Worm (Caenorhabditis elegans) whole organism, young adult: ENCODE measurements around the gene rpap-3.

Source experiments
- B0261.1 ChIP-seq: sonication (generic microtip); optimal IDR thresholded peaks from 2 replicates; lab custom pipeline; 2016; ENCODE audit warnings: mild to moderate bottlenecking, missing genetic modification characterization, moderate library complexity, missing compliant biosample characterization
- B0336.3 ChIP-seq: fragments of 200-800 bp; sonication (Bioruptor generic); IDR thresholded peaks from 2 replicates; pipeline ENCODE4 v1.3.6; 2022; ENCODE audit warnings: missing genetic modification characterization, missing compliant biosample characterization
- F22D6.2 ChIP-seq: sonication (generic microtip); optimal IDR thresholded peaks from 2 replicates; lab custom pipeline; 2016; ENCODE audit warnings: mild to moderate bottlenecking, missing genetic modification characterization, missing compliant biosample characterization
- F23B12.7 ChIP-seq: sonication (generic microtip); optimal IDR thresholded peaks from 2 replicates; lab custom pipeline; 2017; ENCODE audit warnings: missing genetic modification characterization, mild to moderate bottlenecking, missing compliant biosample characterization, antibody characterized with exemption, moderate library complexity; ENCODE audit not compliant: insufficient read depth
- F37B4.10 ChIP-seq: fragments of 200-800 bp; sonication (Bioruptor generic); IDR thresholded peaks from 2 replicates; pipeline ENCODE4 v1.3.6; 2022; ENCODE audit warnings: missing genetic modification characterization, missing compliant biosample characterization
- F39B2.1 ChIP-seq: fragments of 200-800 bp; sonication (Bioruptor generic); IDR thresholded peaks from 2 replicates; pipeline ENCODE4 v1.3.6; 2022; ENCODE audit warnings: missing genetic modification reagents, missing genetic modification characterization, missing compliant biosample characterization
- F49E8.2 ChIP-seq: sonication (generic microtip); optimal IDR thresholded peaks from 3 replicates; lab custom pipeline; 2017; ENCODE audit warnings: missing genetic modification characterization, mild to moderate bottlenecking, missing compliant biosample characterization, antibody characterized with exemption, moderate library complexity; ENCODE audit not compliant: insufficient read depth
- Y53F4B.3 ChIP-seq: fragments of 200-800 bp; sonication (Bioruptor generic); IDR thresholded peaks from 2 replicates; pipeline ENCODE4 v1.3.6; 2022; ENCODE audit warnings: missing genetic modification reagents, missing genetic modification characterization, missing compliant biosample characterization
- Y79H2A.3 ChIP-seq: fragments of 200-800 bp; sonication (Bioruptor generic); conservative IDR thresholded peaks from 2 replicates; pipeline ENCODE4 v1.3.6; 2022; ENCODE audit warnings: missing genetic modification reagents, missing genetic modification characterization, missing compliant biosample characterization
- Y95B8A.8 ChIP-seq: fragments of 200-800 bp; sonication (Bioruptor generic); IDR thresholded peaks from 2 replicates; pipeline ENCODE4 v1.3.6; 2022; ENCODE audit warnings: missing genetic modification reagents, missing genetic modification characterization, missing compliant biosample characterization
- ama-1 ChIP-seq, 3 experiments: fragments of 150-350 bp in 1 of 3; sonication (generic microtip) in 2 of 3; optimal IDR thresholded peaks; 2 replicates each; lab custom pipeline; 2014 to 2018; ENCODE audit warnings: missing biosample characterization in 2 of 3, missing genetic modification characterization in 2 of 3, missing genetic modification reagents in 2 of 3
- athp-1 ChIP-seq: sonication (generic microtip); optimal IDR thresholded peaks from 2 replicates; lab custom pipeline; 2017; ENCODE audit warnings: mild to moderate bottlenecking, missing genetic modification characterization, missing compliant biosample characterization
- attf-6 ChIP-seq: fragments of 200-800 bp; sonication (Bioruptor generic); IDR thresholded peaks from 2 replicates; pipeline ENCODE4 v1.3.6; 2022; ENCODE audit warnings: missing genetic modification reagents, missing genetic modification characterization, missing compliant biosample characterization
- bed-2 ChIP-seq: fragments of 200-800 bp; sonication (Bioruptor generic); IDR thresholded peaks from 2 replicates; pipeline ENCODE4 v1.3.6; 2022; ENCODE audit warnings: missing genetic modification reagents, missing genetic modification characterization, missing compliant biosample characterization
- cebp-1 ChIP-seq, 2 experiments: fragments of 200-800 bp in 1 of 2; sonication (Bioruptor generic) in 1 of 2; sonication (generic microtip) in 1 of 2; IDR thresholded peaks in 1 of 2; optimal IDR thresholded peaks in 1 of 2; 2 replicates each; pipeline versions ENCODE4 v1.3.6 to Lab custom; 2017 to 2022; ENCODE audit warnings: missing compliant biosample characterization in 2 of 2, missing genetic modification characterization in 2 of 2, mild to moderate bottlenecking in 1 of 2, missing genetic modification reagents in 1 of 2, moderate library complexity in 1 of 2
- ceh-27 ChIP-seq: fragments of 200-800 bp; sonication (Bioruptor generic); optimal IDR thresholded peaks from 2 replicates; lab custom pipeline; 2018; ENCODE audit warnings: mild to moderate bottlenecking, missing genetic modification characterization, moderate library complexity, missing compliant biosample characterization
- ceh-91 ChIP-seq: fragments of 200-800 bp; sonication (Bioruptor generic); IDR thresholded peaks from 2 replicates; pipeline ENCODE4 v1.3.6; 2022; ENCODE audit warnings: missing genetic modification reagents, missing genetic modification characterization, missing compliant biosample characterization
- chd-7 ChIP-seq: sonication (generic microtip); optimal IDR thresholded peaks from 2 replicates; lab custom pipeline; 2016; ENCODE audit warnings: mild to moderate bottlenecking, missing genetic modification characterization, moderate library complexity, missing compliant biosample characterization
- dox-1 ChIP-seq: fragments of 200-800 bp; sonication (Bioruptor generic); IDR thresholded peaks from 2 replicates; pipeline ENCODE4 v1.3.6; 2022; ENCODE audit warnings: missing genetic modification reagents, missing genetic modification characterization, missing compliant biosample characterization
- dpff-1 ChIP-seq: sonication (generic microtip); optimal IDR thresholded peaks from 2 replicates; lab custom pipeline; 2017; ENCODE audit warnings: mild to moderate bottlenecking, missing genetic modification characterization, missing compliant biosample characterization
- efl-1 ChIP-seq: fragments of 150-350 bp; optimal IDR thresholded peaks from 2 replicates; lab custom pipeline; 2014; ENCODE audit warnings: missing biosample characterization, missing genetic modification reagents, missing genetic modification characterization
- egl-44 ChIP-seq: fragments of 200-800 bp; sonication (Bioruptor generic); IDR thresholded peaks from 2 replicates; pipeline ENCODE4 v1.3.6; 2022; ENCODE audit warnings: missing genetic modification reagents, missing genetic modification characterization, missing compliant biosample characterization
- ets-4 ChIP-seq: fragments of 200-800 bp; sonication (Bioruptor generic); optimal IDR thresholded peaks from 2 replicates; lab custom pipeline; 2018; ENCODE audit warnings: mild to moderate bottlenecking, missing genetic modification characterization, missing compliant biosample characterization
- fkh-3 ChIP-seq: sonication (generic microtip); optimal IDR thresholded peaks from 2 replicates; lab custom pipeline; 2016; ENCODE audit warnings: mild to moderate bottlenecking, missing genetic modification characterization, missing compliant biosample characterization
- him-1 ChIP-seq: sonication (generic microtip); optimal IDR thresholded peaks from 2 replicates; lab custom pipeline; 2016; ENCODE audit warnings: missing genotype, missing genetic modification reagents, missing genetic modification characterization, missing compliant biosample characterization
- hmg-20 ChIP-seq: fragments of 200-800 bp; sonication (Bioruptor generic); IDR thresholded peaks from 2 replicates; pipeline ENCODE4 v1.3.6; 2022; ENCODE audit warnings: missing genetic modification reagents, missing genetic modification characterization, missing compliant biosample characterization
- hrde-1 ChIP-seq: sonication (generic microtip); optimal IDR thresholded peaks from 2 replicates; lab custom pipeline; 2016; ENCODE audit warnings: missing genetic modification characterization, mild to moderate bottlenecking, missing compliant biosample characterization, moderate library complexity, missing genotype, missing genetic modification reagents, borderline replicate concordance
- let-607 ChIP-seq, 2 experiments: fragments of 200-800 bp in 1 of 2; sonication (Bioruptor generic) in 1 of 2; sonication (generic microtip) in 1 of 2; optimal IDR thresholded peaks; 2 replicates each; lab custom pipeline; 2016 to 2018; ENCODE audit warnings: mild to moderate bottlenecking in 2 of 2, missing compliant biosample characterization in 2 of 2, missing genetic modification characterization in 2 of 2, moderate library complexity in 2 of 2, missing genotype in 1 of 2
- lin-26 ChIP-seq: fragments of 200-800 bp; sonication (Bioruptor generic); IDR thresholded peaks from 2 replicates; pipeline ENCODE4 v1.3.6; 2022; ENCODE audit warnings: missing genetic modification reagents, missing genetic modification characterization, missing compliant biosample characterization
- lin-35 ChIP-seq, 3 experiments: fragments of 150-350 bp in 2 of 3; sonication (generic microtip) in 1 of 3; optimal IDR thresholded peaks; 2 replicates each; lab custom pipeline; 2014 to 2018; ENCODE audit warnings: missing biosample characterization in 3 of 3, missing genetic modification characterization in 3 of 3, missing genetic modification reagents in 3 of 3
- lin-40 ChIP-seq: sonication (generic microtip); optimal IDR thresholded peaks from 2 replicates; lab custom pipeline; 2016; ENCODE audit warnings: missing genetic modification characterization, mild to moderate bottlenecking, missing compliant biosample characterization, missing genotype, missing genetic modification reagents
- lsl-1 ChIP-seq: fragments of 200-800 bp; sonication (Bioruptor generic); optimal IDR thresholded peaks from 2 replicates; lab custom pipeline; 2018; ENCODE audit warnings: mild to moderate bottlenecking, missing genetic modification characterization, moderate library complexity, missing compliant biosample characterization
- lsy-27 ChIP-seq: sonication (generic microtip); optimal IDR thresholded peaks from 2 replicates; lab custom pipeline; 2017; ENCODE audit warnings: missing genetic modification characterization, mild to moderate bottlenecking, missing compliant biosample characterization, antibody characterized with exemption, missing genotype, borderline replicate concordance; ENCODE audit not compliant: insufficient read depth
- madf-3 ChIP-seq: fragments of 200-800 bp; sonication (Bioruptor generic); IDR thresholded peaks from 2 replicates; pipeline ENCODE4 v1.3.6; 2022; ENCODE audit warnings: missing genetic modification reagents, missing genetic modification characterization, missing compliant biosample characterization
- madf-6 ChIP-seq: fragments of 200-800 bp; sonication (Bioruptor generic); IDR thresholded peaks from 2 replicates; pipeline ENCODE4 v1.3.6; 2022; ENCODE audit warnings: missing genetic modification reagents, missing genetic modification characterization, missing compliant biosample characterization
- madf-8 ChIP-seq: fragments of 200-800 bp; sonication (Bioruptor generic); conservative IDR thresholded peaks from 2 replicates; pipeline ENCODE4 v1.3.6; 2022; ENCODE audit warnings: missing genetic modification reagents, missing genetic modification characterization, missing compliant biosample characterization
- mxl-1 ChIP-seq: sonication (generic microtip); optimal IDR thresholded peaks from 2 replicates; lab custom pipeline; 2016; ENCODE audit warnings: missing genetic modification characterization, missing compliant biosample characterization
- nhr-90 ChIP-seq: sonication (generic microtip); optimal IDR thresholded peaks from 2 replicates; lab custom pipeline; 2016; ENCODE audit warnings: missing genotype, mild to moderate bottlenecking, missing genetic modification characterization, missing compliant biosample characterization
- pha-4 ChIP-seq: fragments of 150-350 bp; sonication (generic microtip); optimal IDR thresholded peaks from 2 replicates; lab custom pipeline; 2014; ENCODE audit warnings: missing biosample characterization, missing genetic modification reagents, missing genetic modification characterization
- snpc-1.1 ChIP-seq: sonication (generic microtip); optimal IDR thresholded peaks from 2 replicates; lab custom pipeline; 2017; ENCODE audit warnings: missing genetic modification characterization, mild to moderate bottlenecking, missing compliant biosample characterization, antibody characterized with exemption, moderate library complexity, missing genotype, missing genetic modification reagents; ENCODE audit not compliant: insufficient read depth
- snpc-1.3 ChIP-seq: sonication (generic microtip); optimal IDR thresholded peaks from 2 replicates; lab custom pipeline; 2017; ENCODE audit warnings: missing genetic modification characterization, mild to moderate bottlenecking, missing compliant biosample characterization, antibody characterized with exemption, moderate library complexity, missing genotype, missing genetic modification reagents; ENCODE audit not compliant: insufficient read depth
- sptf-2 ChIP-seq: fragments of 200-800 bp; sonication (Bioruptor generic); optimal IDR thresholded peaks from 2 replicates; lab custom pipeline; 2018; ENCODE audit warnings: mild to moderate bottlenecking, missing genetic modification characterization, missing compliant biosample characterization
- unc-130 ChIP-seq: sonication (generic microtip); optimal IDR thresholded peaks from 2 replicates; lab custom pipeline; 2016; ENCODE audit warnings: missing genetic modification reagents, missing genetic modification characterization, missing compliant biosample characterization
- zim-3 ChIP-seq: sonication (generic microtip); optimal IDR thresholded peaks from 2 replicates; lab custom pipeline; 2017; ENCODE audit warnings: mild to moderate bottlenecking, missing genetic modification characterization, moderate library complexity, missing compliant biosample characterization

The rpap-3 gene

DNA sequence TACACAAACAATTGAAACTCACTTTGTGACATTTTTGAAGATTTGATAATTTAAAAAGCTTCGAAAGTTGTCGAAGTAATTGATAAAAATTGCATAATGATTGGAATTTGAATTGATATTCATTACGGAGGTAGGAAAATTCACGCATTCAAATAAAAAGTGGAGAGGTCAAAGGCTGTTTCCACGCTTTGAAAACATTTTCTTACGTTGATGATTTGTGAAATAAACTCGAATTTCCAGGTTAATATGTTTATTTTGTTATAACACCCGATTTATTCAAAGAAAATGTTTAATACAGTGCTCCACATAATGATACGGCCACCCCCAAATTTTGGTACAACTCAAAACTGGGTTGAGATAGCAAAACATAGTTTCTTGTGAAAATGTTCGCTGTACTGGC lies 24.5 kb upstream of the rpap-3 start, which contains the start of gene C33H5.16:
Gene C33H5.16, minus strand, starts transcription at position 101 of the 400 bp plus-strand sequence.
- TF ChIP-seq lin-35 (GFP tag; optimal IDR thresholded peaks at IDR 0.05; lab: Kevin White, UChicago) (no peak), F37B4.10 (GFP tag; lab: Robert Waterston, UW) (no peak), cebp-1 (GFP tag; IDR thresholded peaks at IDR 0.05; lab: Robert Waterston, UW) (no peak), cebp-1 (tag; optimal IDR thresholded peaks at IDR 0.05; lab: Kevin White, UChicago) (no peak), let-607 (tag; optimal IDR thresholded peaks at IDR 0.05; lab: Kevin White, UChicago) (no peak), Y95B8A.8 (GFP tag; lab: Robert Waterston, UW) (no peak), ets-4 (GFP tag; lab: Kevin White, UChicago) (no peak), bed-2 (GFP tag; lab: Robert Waterston, UW) (no peak), dpff-1 (no peak), F23B12.7 (no peak), ama-1 (optimal IDR thresholded peaks at IDR 0.05; lab: Kevin White, UChicago) (no peak), ama-1 (GFP tag; optimal IDR thresholded peaks at IDR 0.05; lab: Kevin White, UChicago) (no peak), ceh-27 (GFP tag; lab: Kevin White, UChicago) (no peak), Y53F4B.3 (GFP tag; lab: Robert Waterston, UW) (no peak), F22D6.2 (no peak), B0261.1 (tag; lab: Kevin White, UChicago) (no peak), madf-3 (GFP tag; lab: Robert Waterston, UW) (no peak)

DNA sequence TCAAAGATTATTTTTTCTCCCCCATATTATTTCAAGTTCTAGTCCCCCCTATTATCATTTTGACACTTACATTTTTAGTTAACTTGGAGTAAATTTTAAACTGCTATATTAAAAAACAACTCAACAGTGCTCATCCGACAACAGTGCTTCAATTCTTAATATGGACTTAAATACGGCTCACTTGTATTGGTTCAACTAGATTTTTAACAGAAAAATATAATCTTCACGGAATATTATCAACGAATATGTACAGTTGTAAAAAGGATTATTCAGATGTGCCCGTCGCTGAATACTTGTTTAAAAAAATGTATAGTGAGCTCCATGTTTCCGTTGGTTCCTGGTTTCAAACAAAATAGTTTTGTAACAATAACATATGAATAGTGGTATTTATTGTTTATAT lies 21.6 kb upstream of the rpap-3 start:
- TF ChIP-seq madf-6 (GFP tag; lab: Robert Waterston, UW) (peak; percentile 82), B0261.1 (tag; lab: Kevin White, UChicago) (no peak), madf-8 (GFP tag; lab: Robert Waterston, UW) (no peak), egl-44 (no peak), sptf-2 (GFP tag; lab: Kevin White, UChicago) (no peak), lin-26 (GFP tag; lab: Robert Waterston, UW) (peak; percentile 66), hrde-1 (tag; lab: Kevin White, UChicago) (peak; percentile 94), chd-7 (no peak), nhr-90 (tag; lab: Kevin White, UChicago) (no peak), him-1 (tag; lab: Kevin White, UChicago) (peak; percentile 24), efl-1 (GFP tag; lab: Kevin White, UChicago) (peak; percentile 41), lsl-1 (GFP tag; lab: Kevin White, UChicago) (peak; percentile 3), unc-130 (peak; percentile 63), athp-1 (tag; lab: Kevin White, UChicago) (peak; percentile 80), hmg-20 (peak; percentile 32; the same call in 1 of the 2 replicates), B0336.3 (GFP tag; lab: Robert Waterston, UW) (peak; percentile 69; the same call in 1 of the 2 replicates), lin-40 (tag; lab: Kevin White, UChicago) (no peak), snpc-1.1 (tag; lab: Kevin White, UChicago) (peak; percentile 52), ama-1 (optimal IDR thresholded peaks at IDR 0.05; lab: Kevin White, UChicago) (no peak), ama-1 (GFP tag; optimal IDR thresholded peaks at IDR 0.05; lab: Kevin White, UChicago) (peak in 1 of 2 experiments; percentile 94), snpc-1.3 (tag; lab: Kevin White, UChicago) (peak; percentile 41), fkh-3 (tag; lab: Kevin White, UChicago) (peak; percentile 65), madf-3 (GFP tag; lab: Robert Waterston, UW) (0 out of 2 replicates have a peak, but pooled peaks have one; percentile 60), pha-4 (tag; lab: Kevin White, UChicago) (no peak), mxl-1 (tag; lab: Kevin White, UChicago) (no peak), dox-1 (GFP tag; lab: Robert Waterston, UW) (no peak), zim-3 (tag; lab: Kevin White, UChicago) (no peak), ceh-91 (GFP tag; lab: Robert Waterston, UW) (no peak), F49E8.2 (peak; percentile 80), lsy-27 (tag; lab: Kevin White, UChicago) (no peak), F39B2.1 (GFP tag; lab: Robert Waterston, UW) (no peak; the same call in 1 of the 2 replicates), attf-6 (GFP tag; lab: Robert Waterston, UW) (peak; percentile 82), Y79H2A.3 (GFP tag; lab: Robert Waterston, UW) (0 out of 2 replicates have a peak, but pooled peaks have one; percentile 28)
